Worm (Caenorhabditis elegans) whole organism, L1 larva: Measurements from ENCODE around the gene F21C10.5.
A peak's percentile ranks its signal among the peaks of the same experiment; 100 is the strongest.

ENCODE experiments used
- C34B4.2 ChIP-seq: sonication (generic microtip); optimal IDR thresholded peaks from 2 replicates; lab custom pipeline; 2017; ENCODE audit warnings: mild to moderate bottlenecking, missing genetic modification characterization, missing compliant biosample characterization
- F16B12.6 ChIP-seq: fragments of 150-350 bp; optimal IDR thresholded peaks from 2 replicates; lab custom pipeline; 2014; ENCODE audit warnings: missing biosample characterization, missing genetic modification characterization
- Y116A8C.19 ChIP-seq: sonication (generic microtip); optimal IDR thresholded peaks from 2 replicates; lab custom pipeline; 2016; ENCODE audit warnings: missing compliant biosample characterization, missing genetic modification characterization, borderline replicate concordance
- aha-1 ChIP-seq: fragments of 150-350 bp; optimal IDR thresholded peaks from 2 replicates; lab custom pipeline; 2014; ENCODE audit warnings: missing biosample characterization, missing genetic modification characterization
- ama-1 ChIP-seq: fragments of 150-350 bp; optimal IDR thresholded peaks from 2 replicates; lab custom pipeline; 2014
- blmp-1 ChIP-seq: fragments of 150-350 bp; optimal IDR thresholded peaks from 2 replicates; lab custom pipeline; 2014; ENCODE audit warnings: missing biosample characterization, missing genetic modification characterization
- ceh-63 ChIP-seq: fragments of 200-800 bp; sonication (Bioruptor generic); optimal IDR thresholded peaks from 2 replicates; lab custom pipeline; 2018; ENCODE audit warnings: mild to moderate bottlenecking, missing genetic modification characterization, missing compliant biosample characterization
- ceh-82 ChIP-seq, 3 experiments: fragments of 150-350 bp in 1 of 3; sonication (generic microtip) in 2 of 3; optimal IDR thresholded peaks; 2 replicates each; lab custom pipeline; 2014 to 2017; ENCODE audit warnings: missing biosample characterization in 3 of 3, missing genetic modification characterization in 3 of 3
- ces-1 ChIP-seq: fragments of 150-350 bp; optimal IDR thresholded peaks from 2 replicates; lab custom pipeline; 2014; ENCODE audit warnings: missing biosample characterization, missing genetic modification reagents, missing genetic modification characterization
- dsc-1 ChIP-seq: sonication (generic microtip); optimal IDR thresholded peaks from 2 replicates; lab custom pipeline; 2016; ENCODE audit warnings: mild to moderate bottlenecking, missing genetic modification characterization, missing compliant biosample characterization
- egl-27 ChIP-seq, 2 experiments: fragments of 150-350 bp in 1 of 2; sonication (generic microtip); optimal IDR thresholded peaks; 3 replicates each; lab custom pipeline; 2017 to 2018; ENCODE audit warnings: missing biosample characterization in 2 of 2, missing genetic modification characterization in 2 of 2, missing genetic modification reagents in 2 of 2
- elt-2 ChIP-seq: sonication (generic microtip); optimal IDR thresholded peaks from 2 replicates; lab custom pipeline; 2016; ENCODE audit warnings: missing genetic modification characterization, mild to moderate bottlenecking, inconsistent platforms, missing compliant biosample characterization, missing genetic modification reagents
- fkh-10 ChIP-seq: sonication (generic microtip); optimal IDR thresholded peaks from 2 replicates; lab custom pipeline; 2017; ENCODE audit warnings: missing biosample characterization, missing genetic modification reagents, missing genetic modification characterization
- fos-1 ChIP-seq: fragments of 150-350 bp; optimal IDR thresholded peaks from 2 replicates; lab custom pipeline; 2014; ENCODE audit warnings: missing biosample characterization, missing genetic modification characterization
- grh-1 ChIP-seq: fragments of 200-800 bp; sonication (Bioruptor generic); IDR thresholded peaks from 2 replicates; pipeline ENCODE4 v1.3.6; 2022; ENCODE audit warnings: missing genetic modification reagents, missing genetic modification characterization, missing compliant biosample characterization
- hpl-2 ChIP-seq: fragments of 150-350 bp; optimal IDR thresholded peaks from 2 replicates; lab custom pipeline; 2014; ENCODE audit warnings: missing biosample characterization, missing genetic modification reagents, missing genetic modification characterization
- jun-1 ChIP-seq: fragments of 150-350 bp; optimal IDR thresholded peaks from 2 replicates; lab custom pipeline; 2014; ENCODE audit warnings: missing biosample characterization, missing genetic modification reagents, missing genetic modification characterization
- lin-14 ChIP-seq: fragments of 200-800 bp; sonication (Bioruptor generic); optimal IDR thresholded peaks from 2 replicates; lab custom pipeline; 2018; ENCODE audit warnings: mild to moderate bottlenecking, missing genetic modification characterization, moderate library complexity, missing compliant biosample characterization
- lin-15B ChIP-seq: fragments of 150-350 bp; sonication (generic microtip); optimal IDR thresholded peaks from 3 replicates; lab custom pipeline; 2014; ENCODE audit warnings: missing biosample characterization, missing genetic modification characterization
- lin-35 ChIP-seq, 2 experiments: fragments of 150-350 bp; optimal IDR thresholded peaks; 2 replicates each; lab custom pipeline; 2014; ENCODE audit warnings: missing biosample characterization in 2 of 2, missing genetic modification characterization in 2 of 2, missing genetic modification reagents in 2 of 2
- lir-3 ChIP-seq: sonication (generic microtip); optimal IDR thresholded peaks from 2 replicates; lab custom pipeline; 2016; ENCODE audit warnings: mild to moderate bottlenecking, missing genetic modification characterization, moderate library complexity, missing compliant biosample characterization; ENCODE audit not compliant: poor library complexity
- mep-1 ChIP-seq: fragments of 150-350 bp; optimal IDR thresholded peaks from 2 replicates; lab custom pipeline; 2014; ENCODE audit warnings: missing biosample characterization, missing genetic modification characterization
- nhr-11 ChIP-seq: fragments of 150-350 bp; optimal IDR thresholded peaks from 2 replicates; lab custom pipeline; 2014; ENCODE audit warnings: missing biosample characterization, missing genetic modification characterization
- nhr-19 ChIP-seq: fragments of 200-800 bp; sonication (Bioruptor generic); conservative IDR thresholded peaks from 2 replicates; pipeline ENCODE4 v1.3.6; 2022; ENCODE audit warnings: missing genetic modification characterization, missing compliant biosample characterization
- nhr-47 ChIP-seq: sonication (generic microtip); optimal IDR thresholded peaks from 2 replicates; lab custom pipeline; 2016; ENCODE audit warnings: mild to moderate bottlenecking, missing genetic modification characterization, moderate library complexity, missing compliant biosample characterization
- nhr-76 ChIP-seq: sonication (generic microtip); optimal IDR thresholded peaks from 2 replicates; lab custom pipeline; 2017; ENCODE audit warnings: missing biosample characterization, missing genetic modification characterization
- nhr-84 ChIP-seq: sonication (generic microtip); optimal IDR thresholded peaks from 2 replicates; lab custom pipeline; 2017; ENCODE audit warnings: missing biosample characterization, missing genetic modification characterization
- nhr-85 ChIP-seq: sonication (generic microtip); peaks from one replicate; lab custom pipeline; 2016; ENCODE audit warnings: missing genetic modification characterization, inconsistent platforms, missing compliant biosample characterization
- nhr-90 ChIP-seq: sonication (generic microtip); optimal IDR thresholded peaks from 2 replicates; lab custom pipeline; 2016; ENCODE audit warnings: mild to moderate bottlenecking, missing genetic modification characterization, missing compliant biosample characterization; ENCODE audit not compliant: poor library complexity
- snpc-4 ChIP-seq: fragments of 150-350 bp; optimal IDR thresholded peaks from 2 replicates; lab custom pipeline; 2014; ENCODE audit warnings: missing biosample characterization, missing genetic modification characterization
- snu-23 ChIP-seq: sonication (generic microtip); optimal IDR thresholded peaks from 2 replicates; lab custom pipeline; 2016; ENCODE audit warnings: missing genetic modification characterization, missing compliant biosample characterization
- sup-37 ChIP-seq: fragments of 200-800 bp; sonication (Bioruptor generic); optimal IDR thresholded peaks from 2 replicates; lab custom pipeline; 2018; ENCODE audit warnings: mild to moderate bottlenecking, missing genetic modification characterization, missing compliant biosample characterization
- unc-130 ChIP-seq: fragments of 150-350 bp; optimal IDR thresholded peaks from 2 replicates; lab custom pipeline; 2017; ENCODE audit warnings: missing biosample characterization, missing genetic modification characterization, inconsistent platforms
- unc-62 ChIP-seq: fragments of 150-350 bp; optimal IDR thresholded peaks from 2 replicates; lab custom pipeline; 2014; ENCODE audit warnings: missing biosample characterization, missing genetic modification reagents, missing genetic modification characterization
- xbp-1 ChIP-seq: sonication (generic microtip); optimal IDR thresholded peaks from 2 replicates; lab custom pipeline; 2016; ENCODE audit warnings: missing genetic modification characterization, missing compliant biosample characterization
- zag-1 ChIP-seq: fragments of 150-350 bp; optimal IDR thresholded peaks from 2 replicates; lab custom pipeline; 2014; ENCODE audit warnings: missing biosample characterization, missing genetic modification characterization
- zip-4 ChIP-seq: fragments of 200-800 bp; sonication (Bioruptor generic); optimal IDR thresholded peaks from 2 replicates; lab custom pipeline; 2018; ENCODE audit warnings: mild to moderate bottlenecking, missing genetic modification characterization, moderate library complexity, missing compliant biosample characterization
- ztf-11 ChIP-seq, 2 experiments: sonication (generic microtip); optimal IDR thresholded peaks; 2 replicates each; lab custom pipeline; 2016 to 2017; ENCODE audit warnings: missing genetic modification characterization in 2 of 2, missing biosample characterization in 1 of 2, missing compliant biosample characterization in 1 of 2

The F21C10.5 gene

ce11 chrV:9166306-9166705, 40.9 kb downstream of the F21C10.5 start (continued):
- TF ChIP-seq xbp-1 (tag; lab: Kevin White, UChicago) (no peak), snu-23 (GFP tag; lab: Kevin White, UChicago) (peak; percentile 43), C34B4.2 (tag; lab: Kevin White, UChicago) (no peak), nhr-11 (tag; lab: Kevin White, UChicago) (no peak), lir-3 (no peak), aha-1 (tag; lab: Kevin White, UChicago) (no peak), nhr-90 (tag; lab: Kevin White, UChicago) (peak; percentile 33), nhr-76 (no peak), nhr-19 (no peak), fkh-10 (no peak), unc-62 (GFP tag; lab: Kevin White, UChicago) (no peak), jun-1 (tag; lab: Kevin White, UChicago) (no peak), ztf-11 (tag; optimal IDR thresholded peaks at IDR 0.05; lab: Kevin White, UChicago) (no peak), nhr-47 (tag; lab: Kevin White, UChicago) (peak; percentile 13), hpl-2 (GFP tag; lab: Kevin White, UChicago) (no peak), nhr-85 (tag; lab: Kevin White, UChicago) (peak; percentile 89)

ce11 chrV:9168089-9168488, 42.6 kb downstream of the F21C10.5 start, which contains the start of gene B0222.11:
Gene B0222.11, minus strand, starts transcription at chrV:9168189.
- no peak for TF ChIP-seq dsc-1 (tag; lab: Kevin White, UChicago)
- TF ChIP-seq ces-1 (GFP tag; lab: Kevin White, UChicago) = no peak
- TF ChIP-seq ama-1 (lab: Kevin White, UChicago) = no peak
- TF ChIP-seq F16B12.6 = no peak
- no peak for TF ChIP-seq sup-37
- TF ChIP-seq ceh-63 (GFP tag; lab: Kevin White, UChicago) = no peak
- no peak for TF ChIP-seq ceh-82 (tag; optimal IDR thresholded peaks at IDR 0.05; lab: Kevin White, UChicago)
- no peak for TF ChIP-seq nhr-47 (tag; lab: Kevin White, UChicago)
- no peak for TF ChIP-seq lin-14 (GFP tag; lab: Kevin White, UChicago)
- no peak for TF ChIP-seq lin-35 (GFP tag; optimal IDR thresholded peaks at IDR 0.05; lab: Kevin White, UChicago)
- no peak for TF ChIP-seq mep-1 (tag; lab: Kevin White, UChicago)
- TF ChIP-seq lin-15B (tag; lab: Kevin White, UChicago) = no peak
- no peak for TF ChIP-seq zag-1 (tag; lab: Kevin White, UChicago)
- TF ChIP-seq ztf-11 (tag; optimal IDR thresholded peaks at IDR 0.05; lab: Kevin White, UChicago) = no peak
- TF ChIP-seq elt-2 = no peak
- TF ChIP-seq unc-130 (tag; lab: Kevin White, UChicago) = no peak

- TF ChIP-seq nhr-85 (tag; lab: Kevin White, UChicago) (peak; percentile 41), blmp-1 (tag; lab: Kevin White, UChicago) (peak; percentile 7), elt-2 (peak; percentile 52), lin-14 (GFP tag; lab: Kevin White, UChicago) (peak; percentile 41), nhr-47 (tag; lab: Kevin White, UChicago) (no peak), egl-27 (tag; optimal IDR thresholded peaks at IDR 0.05; lab: Kevin White, UChicago) (no peak)
Measured at ce11 chrV:9172989-9173388, 47.5 kb downstream of the F21C10.5 start, which contains the start of gene gad-3. Gene gad-3, minus strand, starts transcription at chrV:9173005.

- no peak for TF ChIP-seq nhr-84 (tag; lab: Kevin White, UChicago)
- TF ChIP-seq zip-4 = no peak
- TF ChIP-seq lin-35 (GFP tag; optimal IDR thresholded peaks at IDR 0.05; lab: Kevin White, UChicago) = no peak
- no peak for TF ChIP-seq blmp-1 (tag; lab: Kevin White, UChicago)
- no peak for TF ChIP-seq Y116A8C.19 (tag; lab: Kevin White, UChicago)
- TF ChIP-seq snpc-4 (tag; lab: Kevin White, UChicago) = no peak
- no peak for TF ChIP-seq grh-1 (GFP tag; lab: Robert Waterston, UW)
- TF ChIP-seq fos-1 (tag; lab: Kevin White, UChicago) = no peak
Measured at ce11 chrV:9173789-9174188, 48.3 kb downstream of the F21C10.5 start, which contains the start of gene pqn-16. Gene pqn-16, plus strand, starts transcription at chrV:9174089.
